Worm (Caenorhabditis elegans) whole organism, midembryonic: ENCODE measurements around the gene F18E3.11.

ENCODE experiments used
- T22C8.4 ChIP-seq: fragments of 200-800 bp; sonication (Bioruptor generic); IDR thresholded peaks from 2 replicates; pipeline ENCODE4 v1.3.6; 2022; ENCODE audit warnings: missing genetic modification characterization, missing compliant biosample characterization
- cog-1 ChIP-seq: sonication (generic microtip); optimal IDR thresholded peaks from 2 replicates; lab custom pipeline; 2016; ENCODE audit warnings: missing genetic modification characterization, missing compliant biosample characterization
- flt-1 ChIP-seq: fragments of 200-800 bp; sonication (Bioruptor generic); IDR thresholded peaks from 2 replicates; pipeline ENCODE4 v1.3.6; 2022; ENCODE audit warnings: missing genetic modification characterization, missing compliant biosample characterization
- klf-2 ChIP-seq: fragments of 200-800 bp; sonication (Bioruptor generic); conservative IDR thresholded peaks from 2 replicates; pipeline ENCODE4 v1.3.6; 2022; ENCODE audit warnings: missing genetic modification reagents, missing genetic modification characterization, missing compliant biosample characterization
- tab-1 ChIP-seq: fragments of 200-800 bp; sonication (Bioruptor generic); IDR thresholded peaks from 2 replicates; pipeline ENCODE4 v1.3.6; 2022; ENCODE audit warnings: missing genetic modification characterization, missing compliant biosample characterization
- ztf-23 ChIP-seq: fragments of 200-800 bp; sonication (Bioruptor generic); IDR thresholded peaks from 2 replicates; pipeline ENCODE4 v1.3.6; 2022; ENCODE audit warnings: missing genetic modification reagents, missing genetic modification characterization, missing compliant biosample characterization

- TF ChIP-seq flt-1 (no peak), ztf-23 (GFP tag; lab: Robert Waterston, UW) (no peak), klf-2 (GFP tag; lab: Robert Waterston, UW) (no peak), tab-1 (GFP tag; lab: Robert Waterston, UW) (no peak), cog-1 (tag; lab: Kevin White, UChicago) (no peak), T22C8.4 (no peak)
Measured at ce11 chrV:7428880-7429279, 15.6 kb downstream of the F18E3.11 start, which contains the start of gene srw-69.
